Fruit fly (Drosophila melanogaster) whole organism, embryonic: ENCODE data around the gene galla-2.

ENCODE experiments used
- ATbp ChIP-seq: fragments of 200-800 bp; sonication (Bioruptor generic); optimal IDR thresholded peaks from 2 replicates; lab custom pipeline; 2017; ENCODE audit warnings: missing biosample characterization, mild to moderate bottlenecking, missing genetic modification characterization, missing genetic modification reagents
- Abd-B ChIP-seq: fragments of 200-800 bp; sonication (Bioruptor generic); optimal IDR thresholded peaks from 2 replicates; lab custom pipeline; 2018; ENCODE audit warnings: missing biosample characterization, mild to moderate bottlenecking, missing genetic modification characterization, moderate library complexity
- CG10462 ChIP-seq: fragments of 200-800 bp; sonication (Bioruptor generic); optimal IDR thresholded peaks from 2 replicates; lab custom pipeline; 2016; ENCODE audit warnings: missing biosample characterization, missing genetic modification characterization
- CG11504 ChIP-seq: fragments of 200-800 bp; sonication (Bioruptor generic); optimal IDR thresholded peaks from 3 replicates; lab custom pipeline; 2019; ENCODE audit warnings: missing biosample characterization, mild to moderate bottlenecking, missing genetic modification characterization, moderate library complexity
- CG12659 ChIP-seq: fragments of 200-800 bp; sonication (Bioruptor generic); optimal IDR thresholded peaks from 3 replicates; lab custom pipeline; 2017; ENCODE audit warnings: mild to moderate bottlenecking, missing biosample characterization, missing genetic modification reagents, missing genetic modification characterization
- CG13424 ChIP-seq: fragments of 200-800 bp; sonication (Bioruptor generic); optimal IDR thresholded peaks from 2 replicates; lab custom pipeline; 2019; ENCODE audit warnings: missing biosample characterization, mild to moderate bottlenecking, missing genetic modification characterization, moderate library complexity
- CG13775 ChIP-seq: fragments of 200-800 bp; sonication (Bioruptor generic); optimal IDR thresholded peaks from 3 replicates; lab custom pipeline; 2017; ENCODE audit warnings: missing biosample characterization, mild to moderate bottlenecking, missing genetic modification characterization
- CG14014 ChIP-seq: fragments of 200-800 bp; sonication (Bioruptor generic); IDR thresholded peaks from 2 replicates; pipeline ENCODE4 v1.3.6; 2022; ENCODE audit warnings: missing biosample characterization, missing genetic modification characterization
- CG14441 ChIP-seq: fragments of 200-800 bp; sonication (Bioruptor generic); IDR thresholded peaks from 2 replicates; pipeline ENCODE4 v1.3.6; 2022; ENCODE audit warnings: missing biosample characterization, missing genetic modification characterization
- CG17568 ChIP-seq: fragments of 200-800 bp; sonication (Bioruptor generic); optimal IDR thresholded peaks from 2 replicates; lab custom pipeline; 2018; ENCODE audit warnings: missing biosample characterization, mild to moderate bottlenecking, missing genetic modification characterization, moderate library complexity
- CG2199 ChIP-seq: fragments of 200-800 bp; sonication (Bioruptor generic); IDR thresholded peaks from 3 replicates; pipeline ENCODE4 v1.3.6; 2022; ENCODE audit warnings: missing biosample characterization, missing genetic modification characterization
- CG2712 ChIP-seq: fragments of 200-800 bp; optimal IDR thresholded peaks from 3 replicates; lab custom pipeline; 2019; ENCODE audit warnings: missing biosample characterization, mild to moderate bottlenecking, missing genetic modification characterization, moderate library complexity
- CG32772 ChIP-seq: fragments of 200-800 bp; sonication (Bioruptor generic); IDR thresholded peaks from 2 replicates; pipeline ENCODE4 v1.3.6; 2022; ENCODE audit warnings: missing biosample characterization, missing genetic modification characterization
- CG3407 ChIP-seq: fragments of 200-800 bp; sonication (Bioruptor generic); optimal IDR thresholded peaks from 2 replicates; lab custom pipeline; 2018; ENCODE audit warnings: missing biosample characterization, mild to moderate bottlenecking, missing genetic modification characterization
- CG3726 ChIP-seq: fragments of 200-800 bp; sonication (Bioruptor generic); IDR thresholded peaks from 3 replicates; pipeline ENCODE4, ENCODE4 v1.3.6; 2022; ENCODE audit warnings: missing biosample characterization, missing genetic modification characterization
- CG3838 ChIP-seq: fragments of 200-800 bp; sonication (Bioruptor generic); optimal IDR thresholded peaks from 3 replicates; lab custom pipeline; 2016; ENCODE audit warnings: missing biosample characterization, missing genetic modification characterization
- CG4424 ChIP-seq: fragments of 200-800 bp; sonication (Bioruptor generic); optimal IDR thresholded peaks from 3 replicates; lab custom pipeline; 2016; ENCODE audit warnings: missing biosample characterization, missing genetic modification characterization
- CG6689 ChIP-seq: fragments of 200-800 bp; sonication (Bioruptor generic); IDR thresholded peaks from 2 replicates; pipeline ENCODE4 v1.3.6; 2022; ENCODE audit warnings: missing biosample characterization, missing genetic modification characterization
- CG7556 ChIP-seq: fragments of 200-800 bp; sonication (Bioruptor generic); optimal IDR thresholded peaks from 2 replicates; lab custom pipeline; 2017; ENCODE audit warnings: missing biosample characterization, mild to moderate bottlenecking, missing genetic modification characterization
- CG7786 ChIP-seq: fragments of 200-800 bp; sonication (Bioruptor generic); optimal IDR thresholded peaks from 2 replicates; lab custom pipeline; 2016; ENCODE audit warnings: missing biosample characterization, missing genetic modification characterization
- CG8290 ChIP-seq, 3 experiments: fragments of 200-800 bp; sonication (Bioruptor generic); optimal IDR thresholded peaks; 2 replicates each; lab custom pipeline; 2016 to 2019; ENCODE audit warnings: missing biosample characterization in 3 of 3, missing genetic modification characterization in 3 of 3, mild to moderate bottlenecking in 2 of 3, moderate library complexity in 1 of 3
- CG8388 ChIP-seq: fragments of 200-800 bp; sonication (Bioruptor generic); optimal IDR thresholded peaks from 2 replicates; lab custom pipeline; 2019; ENCODE audit warnings: missing biosample characterization, mild to moderate bottlenecking, missing genetic modification characterization, moderate library complexity
- CG9437 ChIP-seq: fragments of 200-800 bp; sonication (Bioruptor generic); optimal IDR thresholded peaks from 2 replicates; lab custom pipeline; 2018; ENCODE audit warnings: missing biosample characterization, mild to moderate bottlenecking, missing genetic modification characterization
- CG9932 ChIP-seq: fragments of 200-800 bp; sonication (Bioruptor generic); IDR thresholded peaks from 2 replicates; pipeline ENCODE4 v1.3.6; 2022; ENCODE audit warnings: missing biosample characterization, missing genetic modification characterization
- Deaf1 ChIP-seq: fragments of 200-800 bp; optimal IDR thresholded peaks from 3 replicates; lab custom pipeline; 2019; ENCODE audit warnings: missing biosample characterization, mild to moderate bottlenecking, missing genetic modification characterization, moderate library complexity
- Gug ChIP-seq: fragments of 200-800 bp; sonication (Bioruptor generic); IDR thresholded peaks from 4 replicates; pipeline ENCODE4 v1.3.6; 2022; ENCODE audit warnings: missing biosample characterization, missing genetic modification characterization
- HLH4C ChIP-seq: fragments of 200-800 bp; sonication (Bioruptor generic); IDR thresholded peaks from 3 replicates; pipeline ENCODE4 v1.3.6; 2022; ENCODE audit warnings: missing biosample characterization, missing genetic modification characterization; ENCODE audit not compliant: partially characterized antibody
- Hr78 ChIP-seq, 2 experiments: fragments of 200-800 bp in 1 of 2; fragments of >200 bp in 1 of 2; sonication (Bioruptor generic) in 1 of 2; optimal IDR thresholded peaks; 2 replicates each; lab custom pipeline; 2017 to 2019; ENCODE audit warnings: missing biosample characterization in 2 of 2, missing genetic modification characterization in 2 of 2, mild to moderate bottlenecking in 1 of 2, moderate library complexity in 1 of 2
- Med ChIP-seq: fragments of 200-800 bp; sonication (Bioruptor generic); peaks from one replicate; lab custom pipeline; 2016; ENCODE audit warnings: missing biosample characterization, missing genetic modification characterization, mild to moderate bottlenecking, inconsistent platforms, moderate library complexity
- Oli ChIP-seq: fragments of 200-800 bp; sonication (Bioruptor generic); optimal IDR thresholded peaks from 2 replicates; lab custom pipeline; 2018; ENCODE audit warnings: missing biosample characterization, mild to moderate bottlenecking, missing genetic modification characterization, moderate library complexity
- Pdp1 ChIP-seq, 2 experiments: fragments of 200-800 bp; sonication (Bioruptor generic); optimal IDR thresholded peaks; 3 replicates each; lab custom pipeline; 2016; ENCODE audit warnings: missing biosample characterization in 2 of 2, missing genetic modification characterization in 2 of 2, mild to moderate bottlenecking in 1 of 2, moderate library complexity in 1 of 2
- Stat92E ChIP-seq, 3 experiments: fragments of >200 bp in 2 of 3; fragments of 200-800 bp in 1 of 3; sonication (Bioruptor generic) in 1 of 3; optimal IDR thresholded peaks; 2 replicates each; lab custom pipeline; 2017 to 2019; ENCODE audit warnings: missing biosample characterization in 3 of 3, missing genetic modification characterization in 3 of 3, mild to moderate bottlenecking in 1 of 3, moderate library complexity in 1 of 3
- bsh ChIP-seq, 2 experiments: fragments of 200-800 bp; sonication (Bioruptor generic); optimal IDR thresholded peaks; 2 replicates each; lab custom pipeline; 2017 to 2018; ENCODE audit warnings: mild to moderate bottlenecking in 2 of 2, missing biosample characterization in 2 of 2, missing genetic modification characterization in 2 of 2, moderate library complexity in 1 of 2
- chm ChIP-seq: fragments of 200-800 bp; sonication (Bioruptor generic); IDR thresholded peaks from 2 replicates; pipeline ENCODE4 v1.3.6; 2022; ENCODE audit warnings: missing biosample characterization, missing genetic modification characterization
- dan ChIP-seq: fragments of 200-800 bp; sonication (Bioruptor generic); IDR thresholded peaks from 2 replicates; pipeline ENCODE4 v1.3.6; 2022; ENCODE audit warnings: missing biosample characterization, missing genetic modification characterization
- esg ChIP-seq: fragments of 200-800 bp; sonication (Bioruptor generic); conservative IDR thresholded peaks from 2 replicates; pipeline ENCODE4 v1.3.6; 2022; ENCODE audit warnings: missing biosample characterization, missing genetic modification characterization
- fd3F ChIP-seq: fragments of 200-800 bp; sonication (Bioruptor generic); optimal IDR thresholded peaks from 2 replicates; lab custom pipeline; 2018; ENCODE audit warnings: missing biosample characterization, mild to moderate bottlenecking, missing genetic modification characterization, moderate library complexity
- fu2 ChIP-seq: fragments of 200-800 bp; sonication (Bioruptor generic); optimal IDR thresholded peaks from 2 replicates; lab custom pipeline; 2016; ENCODE audit warnings: missing biosample characterization, missing genetic modification characterization
- gem ChIP-seq: fragments of 200-800 bp; sonication (Bioruptor generic); optimal IDR thresholded peaks from 2 replicates; lab custom pipeline; 2019; ENCODE audit warnings: missing biosample characterization, mild to moderate bottlenecking, missing genetic modification characterization, moderate library complexity
- nmo ChIP-seq: fragments of 200-800 bp; sonication (Bioruptor generic); optimal IDR thresholded peaks from 2 replicates; lab custom pipeline; 2018; ENCODE audit warnings: missing biosample characterization, mild to moderate bottlenecking, missing genetic modification characterization, moderate library complexity
- psq ChIP-seq: fragments of 200-800 bp; sonication (Bioruptor generic); optimal IDR thresholded peaks from 2 replicates; lab custom pipeline; 2017; ENCODE audit warnings: missing biosample characterization, missing genetic modification characterization
- slbo ChIP-seq: fragments of 200-800 bp; sonication (Bioruptor generic); IDR thresholded peaks from 2 replicates; pipeline ENCODE4 v1.3.6; 2022; ENCODE audit warnings: missing biosample characterization, missing genetic modification characterization
- slp2 ChIP-seq: fragments of 200-800 bp; sonication (Bioruptor generic); optimal IDR thresholded peaks from 2 replicates; lab custom pipeline; 2016; ENCODE audit warnings: missing biosample characterization, missing genetic modification characterization
- stwl ChIP-seq: fragments of 200-800 bp; sonication (Bioruptor generic); optimal IDR thresholded peaks from 3 replicates; lab custom pipeline; 2018; ENCODE audit warnings: missing biosample characterization, mild to moderate bottlenecking, missing genetic modification characterization, moderate library complexity
- tin ChIP-seq: fragments of 200-800 bp; sonication (Bioruptor generic); optimal IDR thresholded peaks from 3 replicates; lab custom pipeline; 2016; ENCODE audit warnings: missing biosample characterization, missing genetic modification characterization
- tio ChIP-seq: fragments of 200-800 bp; sonication (Bioruptor generic); optimal IDR thresholded peaks from 2 replicates; lab custom pipeline; 2017; ENCODE audit warnings: missing biosample characterization, missing genetic modification characterization, inconsistent platforms
- vvl ChIP-seq: fragments of 200-800 bp; sonication (Bioruptor generic); IDR thresholded peaks from 2 replicates; pipeline ENCODE4 v1.3.6; 2022; ENCODE audit warnings: missing biosample characterization, missing genetic modification characterization
- z ChIP-seq: fragments of 200-800 bp; sonication (Bioruptor generic); IDR thresholded peaks from 3 replicates; pipeline ENCODE4 v1.3.6; 2022; ENCODE audit warnings: missing biosample characterization, missing genetic modification characterization

galla-2 gene

dm6 chr3L:10849620-10850302 is 32.9 kb upstream of the galla-2 start (continued):
- TF ChIP-seq Pdp1 (GFP tag; optimal IDR thresholded peaks at IDR 0.05; lab: Kevin White, UChicago) = peak in 1 of 2 experiments; percentile 94
- peak; percentile 58 for TF ChIP-seq Med (GFP tag; lab: Kevin White, UChicago)
- peak; percentile 30 for TF ChIP-seq CG4424
- TF ChIP-seq fu2 = no peak
- TF ChIP-seq stwl (tag; lab: Kevin White, UChicago) = peak; percentile 13
- no peak for TF ChIP-seq CG9932 (GFP tag; lab: Robert Waterston, UW)
- TF ChIP-seq CG14441 = no peak
- TF ChIP-seq tin (GFP tag; lab: Kevin White, UChicago) = peak; percentile 2
- TF ChIP-seq CG3407 = no peak
- peak; percentile 70; the same call in 1 of the 2 replicates for TF ChIP-seq CG6689 (GFP tag; lab: Robert Waterston, UW)
- TF ChIP-seq Deaf1 = peak; percentile 52
- TF ChIP-seq tio = peak; percentile 36
- TF ChIP-seq Gug (GFP tag; lab: Robert Waterston, UW) = 0 out of 4 replicates have a peak, but pooled peaks have one; percentile 24
- TF ChIP-seq dan (GFP tag; lab: Robert Waterston, UW) = no peak
- no peak for TF ChIP-seq CG7786 (GFP tag; lab: Kevin White, UChicago)
- peak; percentile 50 for TF ChIP-seq gem (tag; lab: Kevin White, UChicago)
- TF ChIP-seq nmo (GFP tag; lab: Kevin White, UChicago) = peak; percentile 17
- 0 out of 2 replicates have a peak, but pooled peaks have one; percentile 17 for TF ChIP-seq CG32772 (GFP tag; lab: Robert Waterston, UW)
- TF ChIP-seq CG2712 (tag; lab: Kevin White, UChicago) = peak; percentile 63
- TF ChIP-seq vvl (GFP tag; lab: Robert Waterston, UW) = peak; percentile 43
- TF ChIP-seq CG10462 (GFP tag; lab: Kevin White, UChicago) = no peak
- peak; percentile 29 for TF ChIP-seq slbo
- peak; percentile 33 for TF ChIP-seq CG8388
- TF ChIP-seq CG12659 (GFP tag; lab: Kevin White, UChicago) = peak; percentile 26
- peak in 1 of 2 experiments; percentile 61 for TF ChIP-seq bsh (GFP tag; optimal IDR thresholded peaks at IDR 0.05; lab: Kevin White, UChicago)
- TF ChIP-seq CG14014 = peak; percentile 34; the same call in 1 of the 2 replicates
- no peak for TF ChIP-seq slp2 (GFP tag; lab: Kevin White, UChicago)
- no peak for TF ChIP-seq HLH4C (GFP tag; lab: Robert Waterston, UW)
- TF ChIP-seq Abd-B = peak; percentile 12
- no peak for TF ChIP-seq Hr78 (GFP tag; optimal IDR thresholded peaks at IDR 0.05; lab: Kevin White, UChicago)
- TF ChIP-seq chm = 0 out of 2 replicates have a peak, but pooled peaks have one; percentile 66
- TF ChIP-seq CG13775 = peak; percentile 43
- peak; percentile 57 for TF ChIP-seq psq (GFP tag; lab: Kevin White, UChicago)
- TF ChIP-seq z (GFP tag; lab: Robert Waterston, UW) = 0 out of 3 replicates have a peak, but pooled peaks have one; percentile 48
- TF ChIP-seq CG2199 (GFP tag; lab: Robert Waterston, UW) = peak; percentile 93
- TF ChIP-seq CG3726 (GFP tag; lab: Robert Waterston, UW) = no peak
- TF ChIP-seq ATbp = no peak
- peak; percentile 32 for TF ChIP-seq CG11504
- TF ChIP-seq CG7556 (GFP tag; lab: Kevin White, UChicago) = peak; percentile 29
- TF ChIP-seq CG8290 (GFP tag; optimal IDR thresholded peaks at IDR 0.05; lab: Kevin White, UChicago) = no peak
- peak; percentile 15 to 24 for TF ChIP-seq CG8290 (tag; optimal IDR thresholded peaks at IDR 0.05; lab: Kevin White, UChicago)
- peak; percentile 10 for TF ChIP-seq Oli (tag; lab: Kevin White, UChicago)
- peak; percentile 22; the same call in 1 of the 2 replicates for TF ChIP-seq esg (GFP tag; lab: Robert Waterston, UW)
- TF ChIP-seq CG17568 (GFP tag; lab: Kevin White, UChicago) = no peak
- peak; percentile 0 for TF ChIP-seq CG9437
- TF ChIP-seq fd3F (GFP tag; lab: Kevin White, UChicago) = no peak
- peak; percentile 34 for TF ChIP-seq CG13424 (tag; lab: Kevin White, UChicago)
- TF ChIP-seq CG3838 (GFP tag; lab: Kevin White, UChicago) = no peak
- TF ChIP-seq Stat92E (GFP tag; optimal IDR thresholded peaks at IDR 0.05; lab: Kevin White, UChicago) = peak in 1 of 3 experiments; percentile 25
